Fruit fly (Drosophila melanogaster): ENCODE measurements around the gene CG43117.

The CG43117 gene

DNA sequence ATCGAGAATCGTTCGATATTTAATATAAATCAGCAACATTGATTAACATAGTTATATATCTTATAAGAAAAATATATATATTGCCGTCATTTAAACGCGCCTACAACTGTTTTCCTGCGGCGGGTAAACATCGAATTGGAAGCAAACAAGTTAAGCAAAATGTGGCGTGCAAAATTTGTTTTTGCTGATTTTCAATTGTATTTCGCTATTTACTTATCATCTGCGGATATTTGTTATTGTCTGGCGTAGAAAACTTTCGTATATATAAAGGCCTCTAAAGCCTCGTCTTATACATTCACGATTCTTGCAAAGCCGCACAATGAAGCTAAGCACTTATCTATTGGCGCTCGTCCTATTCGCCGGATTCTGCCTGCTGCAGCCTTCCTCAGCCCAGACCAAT is at the start of gene CG43117:
Gene CG43117 (plus strand): TSS at position 301 of the 400 bp plus-strand sequence.
- no peak for TF ChIP-seq CG8478 (optimal IDR thresholded peaks at IDR 0.05)
- no peak for TF ChIP-seq EcR (GFP tag; optimal IDR thresholded peaks at IDR 0.05)

dm6 chr3R:26409780-26410179 is 44.8 kb upstream of the CG43117 start:
- no peak for TF ChIP-seq Dll (optimal IDR thresholded peaks at IDR 0.05)
- no peak for TF ChIP-seq pan (optimal IDR thresholded peaks at IDR 0.05)
- no peak for TF ChIP-seq psq (optimal IDR thresholded peaks at IDR 0.05)
- TF ChIP-seq CG8478 (optimal IDR thresholded peaks at IDR 0.05): no peak
- no peak for TF ChIP-seq EcR (GFP tag; optimal IDR thresholded peaks at IDR 0.05)
- TF ChIP-seq usp (GFP tag; optimal IDR thresholded peaks at IDR 0.05): no peak

DNA sequence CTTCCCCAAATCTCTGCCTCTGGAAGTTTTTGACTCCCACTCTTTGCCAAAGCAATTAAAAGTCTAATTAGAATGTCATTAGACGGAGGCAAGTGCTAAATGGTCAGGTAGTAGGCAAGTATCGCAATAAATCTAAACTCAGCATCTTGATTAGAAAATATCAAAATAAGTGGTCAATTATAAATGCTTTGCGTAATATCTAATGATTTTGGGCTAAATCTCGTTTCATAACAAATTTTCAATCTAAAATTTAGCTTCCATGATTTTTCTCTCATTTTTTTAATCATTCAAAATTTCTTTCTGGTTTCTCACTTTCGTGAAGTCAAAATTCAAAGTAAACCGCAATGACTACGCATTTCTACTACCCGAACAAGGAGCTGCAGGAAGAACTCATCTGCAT is 40.8 kb upstream of the CG43117 start, which contains the start of gene Ald2:
Gene Ald2 (plus strand): TSS at position 301 of the 400 bp plus-strand sequence.
- TF ChIP-seq EcR (GFP tag; optimal IDR thresholded peaks at IDR 0.05) (no peak), pan (optimal IDR thresholded peaks at IDR 0.05) (no peak), Dll (optimal IDR thresholded peaks at IDR 0.05) (no peak), usp (GFP tag; optimal IDR thresholded peaks at IDR 0.05) (no peak), CG8478 (optimal IDR thresholded peaks at IDR 0.05) (no peak), psq (optimal IDR thresholded peaks at IDR 0.05) (no peak)

dm6 chr3R:26425005-26425404 is 29.6 kb upstream of the CG43117 start, which contains the start of gene CG6503:
CG6503 (minus strand) TSS chr3R:26425105.
- no peak for TF ChIP-seq EcR (GFP tag; optimal IDR thresholded peaks at IDR 0.05)
- no peak for TF ChIP-seq psq (optimal IDR thresholded peaks at IDR 0.05)
- TF ChIP-seq CG8478 (optimal IDR thresholded peaks at IDR 0.05): no peak
- TF ChIP-seq Dll (optimal IDR thresholded peaks at IDR 0.05): no peak
- TF ChIP-seq usp (GFP tag; optimal IDR thresholded peaks at IDR 0.05): no peak
- no peak for TF ChIP-seq pan (optimal IDR thresholded peaks at IDR 0.05)

DNA sequence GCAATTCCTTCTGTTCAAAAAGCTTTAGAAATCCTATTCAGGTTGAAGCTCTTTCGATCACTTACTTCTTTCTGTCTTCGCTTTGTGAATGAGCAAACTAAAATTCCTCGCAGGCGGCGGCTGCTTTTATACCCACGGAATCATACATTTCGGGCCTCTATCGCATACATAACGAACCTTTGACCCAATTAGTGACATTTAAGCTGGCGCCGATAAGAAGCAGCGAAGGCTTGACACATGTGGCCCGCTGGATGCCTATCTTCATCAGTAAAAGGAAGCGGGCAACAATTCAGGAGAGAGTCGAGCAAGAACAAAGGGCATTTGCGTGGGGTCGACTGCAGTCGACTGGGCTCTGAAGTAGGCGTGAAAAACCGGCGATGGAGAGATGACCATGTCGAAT is 28.9 kb upstream of the CG43117 start, which contains the start of gene CG34291:
Gene CG34291 (minus strand): TSS at position 101 of the 400 bp plus-strand sequence.
- TF ChIP-seq EcR (GFP tag; optimal IDR thresholded peaks at IDR 0.05) (no peak), CG8478 (optimal IDR thresholded peaks at IDR 0.05) (no peak), pan (optimal IDR thresholded peaks at IDR 0.05) (no peak), Dll (optimal IDR thresholded peaks at IDR 0.05) (no peak), psq (optimal IDR thresholded peaks at IDR 0.05) (no peak), usp (GFP tag; optimal IDR thresholded peaks at IDR 0.05) (no peak)

dm6 chr3R:26428220-26428619 is 26.4 kb upstream of the CG43117 start:
- TF ChIP-seq EcR (GFP tag; optimal IDR thresholded peaks at IDR 0.05) (no peak), Dll (optimal IDR thresholded peaks at IDR 0.05) (no peak), psq (optimal IDR thresholded peaks at IDR 0.05) (no peak), usp (GFP tag; optimal IDR thresholded peaks at IDR 0.05) (no peak), pan (optimal IDR thresholded peaks at IDR 0.05) (no peak), CG8478 (optimal IDR thresholded peaks at IDR 0.05) (no peak)

DNA sequence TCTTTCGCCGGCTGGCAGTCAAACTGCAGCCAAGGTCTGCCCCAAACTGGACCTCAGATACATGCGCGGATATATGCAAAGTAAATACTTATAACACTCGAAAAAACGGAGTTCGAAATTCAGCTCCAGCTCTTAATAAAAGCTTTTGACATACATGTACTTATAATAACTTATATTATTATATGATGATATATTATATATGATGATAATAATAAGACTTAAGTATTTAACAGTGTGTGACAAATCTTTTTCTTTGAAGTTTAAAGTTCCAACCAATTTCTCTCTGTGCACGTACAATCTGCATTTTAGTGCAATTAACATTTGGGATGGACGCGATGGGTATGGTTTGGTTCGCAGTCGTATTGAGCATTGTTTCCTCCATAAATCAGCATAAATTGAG is 25.0 kb upstream of the CG43117 start:
- TF ChIP-seq usp (GFP tag; optimal IDR thresholded peaks at IDR 0.05) (no peak), EcR (GFP tag; optimal IDR thresholded peaks at IDR 0.05) (no peak), pan (optimal IDR thresholded peaks at IDR 0.05) (no peak), CG8478 (optimal IDR thresholded peaks at IDR 0.05) (no peak)

- TF ChIP-seq usp (GFP tag; optimal IDR thresholded peaks at IDR 0.05): no peak
- no peak for TF ChIP-seq psq (optimal IDR thresholded peaks at IDR 0.05)
- no peak for TF ChIP-seq EcR (GFP tag; optimal IDR thresholded peaks at IDR 0.05)
- no peak for TF ChIP-seq Dll (optimal IDR thresholded peaks at IDR 0.05)
- no peak for TF ChIP-seq CG8478 (optimal IDR thresholded peaks at IDR 0.05)
- TF ChIP-seq pan (optimal IDR thresholded peaks at IDR 0.05): no peak
Measured at dm6 chr3R:26432526-26432925, 22.1 kb upstream of the CG43117 start.

DNA sequence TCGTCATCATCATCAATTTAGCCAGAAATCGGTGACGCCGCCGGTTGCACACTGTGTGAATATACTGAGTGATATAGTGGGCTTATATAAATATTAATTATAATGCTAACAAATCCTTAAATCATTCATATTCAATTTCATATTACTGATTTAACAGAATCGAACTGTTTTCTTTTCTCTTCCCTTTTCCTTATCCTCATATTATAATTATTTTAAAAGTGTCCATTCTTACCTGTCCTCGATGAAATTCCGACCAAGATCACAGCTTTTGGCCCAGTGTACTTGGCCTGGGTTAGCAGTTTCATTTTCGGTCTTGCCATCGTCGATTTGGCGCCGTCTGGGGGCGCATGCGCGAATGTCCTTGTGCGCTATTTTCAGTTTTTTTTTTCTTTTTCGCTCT is 21.6 kb upstream of the CG43117 start:
- TF ChIP-seq pan (optimal IDR thresholded peaks at IDR 0.05): no peak
- TF ChIP-seq psq (optimal IDR thresholded peaks at IDR 0.05): no peak
- no peak for TF ChIP-seq usp (GFP tag; optimal IDR thresholded peaks at IDR 0.05)

- TF ChIP-seq CG8478 (optimal IDR thresholded peaks at IDR 0.05) (no peak), EcR (GFP tag; optimal IDR thresholded peaks at IDR 0.05) (no peak), psq (optimal IDR thresholded peaks at IDR 0.05) (no peak), Dll (optimal IDR thresholded peaks at IDR 0.05) (no peak), pan (optimal IDR thresholded peaks at IDR 0.05) (no peak), usp (GFP tag; optimal IDR thresholded peaks at IDR 0.05) (no peak)
Measured at dm6 chr3R:26433743-26434142, 20.9 kb upstream of the CG43117 start.

DNA sequence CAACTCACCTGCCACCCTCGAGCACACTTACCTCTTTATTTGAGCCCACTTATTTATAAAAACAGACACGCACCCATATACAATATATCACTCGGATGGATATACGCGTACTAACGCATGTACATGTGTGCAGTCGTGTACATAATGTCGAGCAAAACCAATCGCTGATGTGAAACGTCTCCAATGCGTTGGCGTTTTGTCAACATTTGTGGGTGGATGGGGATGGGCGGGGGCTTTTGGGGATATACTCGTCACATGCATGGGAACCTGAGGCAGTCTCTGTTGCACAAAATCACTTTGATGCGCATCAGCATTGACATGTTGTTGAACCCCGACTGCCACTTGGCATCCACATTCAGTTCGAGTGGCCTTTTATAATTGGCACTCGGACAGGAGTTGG is 18.6 kb upstream of the CG43117 start:
- TF ChIP-seq pan (optimal IDR thresholded peaks at IDR 0.05) (no peak), Dll (optimal IDR thresholded peaks at IDR 0.05) (no peak), psq (optimal IDR thresholded peaks at IDR 0.05) (no peak), EcR (GFP tag; optimal IDR thresholded peaks at IDR 0.05) (no peak), CG8478 (optimal IDR thresholded peaks at IDR 0.05) (no peak), usp (GFP tag; optimal IDR thresholded peaks at IDR 0.05) (no peak)

dm6 chr3R:26436540-26436939 is 18.1 kb upstream of the CG43117 start:
- TF ChIP-seq usp (GFP tag; optimal IDR thresholded peaks at IDR 0.05): no peak
- TF ChIP-seq Dll (optimal IDR thresholded peaks at IDR 0.05): no peak
- TF ChIP-seq psq (optimal IDR thresholded peaks at IDR 0.05): no peak
- no peak for TF ChIP-seq pan (optimal IDR thresholded peaks at IDR 0.05)
- TF ChIP-seq EcR (GFP tag; optimal IDR thresholded peaks at IDR 0.05): no peak
- no peak for TF ChIP-seq CG8478 (optimal IDR thresholded peaks at IDR 0.05)

- no peak for TF ChIP-seq usp (GFP tag; optimal IDR thresholded peaks at IDR 0.05)
Measured at dm6 chr3R:26440455-26441196, 14.0 kb upstream of the CG43117 start, which contains the start of gene tx. tx (plus strand) TSS chr3R:26440778.

Measured in whole organism.